Worm (Caenorhabditis elegans) whole organism, L1 larva: ENCODE measurements around the gene Y54E2A.9.

Experiments
- C16A3.4 ChIP-seq: fragments of 150-350 bp; optimal IDR thresholded peaks from 2 replicates; lab custom pipeline; 2014; ENCODE audit warnings: missing biosample characterization, missing genetic modification characterization
- F16B12.6 ChIP-seq: fragments of 150-350 bp; optimal IDR thresholded peaks from 2 replicates; lab custom pipeline; 2014; ENCODE audit warnings: missing biosample characterization, missing genetic modification characterization
- Y116A8C.19 ChIP-seq: sonication (generic microtip); optimal IDR thresholded peaks from 2 replicates; lab custom pipeline; 2016; ENCODE audit warnings: missing compliant biosample characterization, missing genetic modification characterization, borderline replicate concordance
- alr-1 ChIP-seq: fragments of 200-800 bp; sonication (Bioruptor generic); optimal IDR thresholded peaks from 2 replicates; lab custom pipeline; 2018; ENCODE audit warnings: borderline replicate concordance, mild to moderate bottlenecking, missing genetic modification characterization, missing compliant biosample characterization
- aly-2 ChIP-seq: fragments of 150-350 bp; optimal IDR thresholded peaks from 2 replicates; lab custom pipeline; 2014; ENCODE audit warnings: missing biosample characterization, missing genetic modification characterization
- blmp-1 ChIP-seq: fragments of 150-350 bp; optimal IDR thresholded peaks from 2 replicates; lab custom pipeline; 2014; ENCODE audit warnings: missing biosample characterization, missing genetic modification characterization
- ceh-63 ChIP-seq: fragments of 200-800 bp; sonication (Bioruptor generic); optimal IDR thresholded peaks from 2 replicates; lab custom pipeline; 2018; ENCODE audit warnings: mild to moderate bottlenecking, missing genetic modification characterization, missing compliant biosample characterization
- ceh-8 ChIP-seq: fragments of 200-800 bp; sonication (Bioruptor generic); optimal IDR thresholded peaks from 2 replicates; lab custom pipeline; 2018; ENCODE audit warnings: mild to moderate bottlenecking, missing genetic modification characterization, moderate library complexity, missing compliant biosample characterization
- ceh-82 ChIP-seq, 3 experiments: fragments of 150-350 bp in 1 of 3; sonication (generic microtip) in 2 of 3; optimal IDR thresholded peaks; 2 replicates each; lab custom pipeline; 2014 to 2017; ENCODE audit warnings: missing biosample characterization in 3 of 3, missing genetic modification characterization in 3 of 3
- ceh-88 ChIP-seq: fragments of 200-800 bp; sonication (Bioruptor generic); IDR thresholded peaks from 2 replicates; pipeline ENCODE4 v1.3.6; 2022; ENCODE audit warnings: missing genetic modification characterization, missing compliant biosample characterization
- ceh-90 ChIP-seq: sonication (generic microtip); optimal IDR thresholded peaks from 2 replicates; lab custom pipeline; 2016; ENCODE audit warnings: missing genetic modification characterization, missing compliant biosample characterization
- ces-1 ChIP-seq: fragments of 150-350 bp; optimal IDR thresholded peaks from 2 replicates; lab custom pipeline; 2014; ENCODE audit warnings: missing biosample characterization, missing genetic modification reagents, missing genetic modification characterization
- dsc-1 ChIP-seq: sonication (generic microtip); optimal IDR thresholded peaks from 2 replicates; lab custom pipeline; 2016; ENCODE audit warnings: mild to moderate bottlenecking, missing genetic modification characterization, missing compliant biosample characterization
- efl-1 ChIP-seq, 4 experiments: fragments of 150-350 bp; optimal IDR thresholded peaks in 3 of 4; peaks in 1 of 4; 1 replicate in 1 of 4; 2 replicates in 3 of 4; lab custom pipeline; 2014; ENCODE audit warnings: missing biosample characterization in 2 of 4, missing genetic modification characterization in 2 of 4, missing genetic modification reagents in 2 of 4
- egl-13 ChIP-seq: sonication (generic microtip); optimal IDR thresholded peaks from 2 replicates; lab custom pipeline; 2016; ENCODE audit warnings: missing genotype, missing genetic modification reagents, missing genetic modification characterization, missing compliant biosample characterization
- egl-27 ChIP-seq, 2 experiments: fragments of 150-350 bp in 1 of 2; sonication (generic microtip); optimal IDR thresholded peaks; 3 replicates each; lab custom pipeline; 2017 to 2018; ENCODE audit warnings: missing biosample characterization in 2 of 2, missing genetic modification characterization in 2 of 2, missing genetic modification reagents in 2 of 2
- elt-2 ChIP-seq: sonication (generic microtip); optimal IDR thresholded peaks from 2 replicates; lab custom pipeline; 2016; ENCODE audit warnings: missing genetic modification characterization, mild to moderate bottlenecking, inconsistent platforms, missing compliant biosample characterization, missing genetic modification reagents
- elt-3 ChIP-seq, 6 experiments: fragments of 150-350 bp in 1 of 6; sonication (generic microtip); optimal IDR thresholded peaks; 2 replicates each; lab custom pipeline; 2017 to 2018; ENCODE audit warnings: missing biosample characterization in 6 of 6, missing genetic modification characterization in 6 of 6, inconsistent platforms in 1 of 6
- ets-5 ChIP-seq: fragments of 200-800 bp; sonication (Bioruptor generic); IDR thresholded peaks from 2 replicates; pipeline ENCODE4 v1.3.6; 2022; ENCODE audit warnings: missing genetic modification characterization, missing compliant biosample characterization
- hlh-17 ChIP-seq: fragments of 200-800 bp; sonication (Bioruptor generic); optimal IDR thresholded peaks from 2 replicates; lab custom pipeline; 2018; ENCODE audit warnings: missing genetic modification characterization, mild to moderate bottlenecking, missing compliant biosample characterization, moderate library complexity, borderline replicate concordance
- isw-1 ChIP-seq: fragments of 200-800 bp; sonication (Bioruptor generic); IDR thresholded peaks from 2 replicates; pipeline ENCODE4 v1.3.6; 2022; ENCODE audit warnings: missing genetic modification characterization, missing compliant biosample characterization
- lin-14 ChIP-seq: fragments of 200-800 bp; sonication (Bioruptor generic); optimal IDR thresholded peaks from 2 replicates; lab custom pipeline; 2018; ENCODE audit warnings: mild to moderate bottlenecking, missing genetic modification characterization, moderate library complexity, missing compliant biosample characterization
- lin-15B ChIP-seq: fragments of 150-350 bp; sonication (generic microtip); optimal IDR thresholded peaks from 3 replicates; lab custom pipeline; 2014; ENCODE audit warnings: missing biosample characterization, missing genetic modification characterization
- lin-35 ChIP-seq, 2 experiments: fragments of 150-350 bp; optimal IDR thresholded peaks; 2 replicates each; lab custom pipeline; 2014; ENCODE audit warnings: missing biosample characterization in 2 of 2, missing genetic modification characterization in 2 of 2, missing genetic modification reagents in 2 of 2
- lin-39 ChIP-seq: fragments of 150-350 bp; optimal IDR thresholded peaks from 2 replicates; lab custom pipeline; 2014; ENCODE audit warnings: missing biosample characterization, missing genetic modification reagents, missing genetic modification characterization
- lir-3 ChIP-seq: sonication (generic microtip); optimal IDR thresholded peaks from 2 replicates; lab custom pipeline; 2016; ENCODE audit warnings: mild to moderate bottlenecking, missing genetic modification characterization, moderate library complexity, missing compliant biosample characterization; ENCODE audit not compliant: poor library complexity
- mab-9 ChIP-seq: fragments of 200-800 bp; sonication (Bioruptor generic); IDR thresholded peaks from 2 replicates; pipeline ENCODE4 v1.3.6; 2022; ENCODE audit warnings: missing genetic modification reagents, missing genetic modification characterization, missing compliant biosample characterization
- mdl-1 ChIP-seq, 2 experiments: fragments of 150-350 bp; optimal IDR thresholded peaks; 2 replicates each; lab custom pipeline; 2014 to 2017; ENCODE audit warnings: missing biosample characterization in 2 of 2, missing genetic modification characterization in 2 of 2, inconsistent platforms in 1 of 2
- mef-2 ChIP-seq: fragments of 150-350 bp; optimal IDR thresholded peaks from 2 replicates; lab custom pipeline; 2014; ENCODE audit warnings: missing biosample characterization, missing genetic modification characterization
- nhr-12 ChIP-seq: sonication (generic microtip); optimal IDR thresholded peaks from 2 replicates; lab custom pipeline; 2017; ENCODE audit warnings: missing biosample characterization, missing genetic modification characterization
- nhr-20 ChIP-seq: sonication (generic microtip); optimal IDR thresholded peaks from 2 replicates; lab custom pipeline; 2016; ENCODE audit warnings: mild to moderate bottlenecking, missing genetic modification characterization, missing compliant biosample characterization
- nhr-237 ChIP-seq: fragments of 150-350 bp; optimal IDR thresholded peaks from 2 replicates; lab custom pipeline; 2014; ENCODE audit warnings: missing biosample characterization, missing genetic modification characterization
- nhr-28 ChIP-seq: fragments of 150-350 bp; optimal IDR thresholded peaks from 2 replicates; lab custom pipeline; 2014; ENCODE audit warnings: missing biosample characterization, missing genetic modification characterization
- nhr-71 ChIP-seq: sonication (generic microtip); optimal IDR thresholded peaks from 2 replicates; lab custom pipeline; 2016; ENCODE audit warnings: mild to moderate bottlenecking, missing genetic modification characterization, moderate library complexity, missing compliant biosample characterization
- nhr-76 ChIP-seq: sonication (generic microtip); optimal IDR thresholded peaks from 2 replicates; lab custom pipeline; 2017; ENCODE audit warnings: missing biosample characterization, missing genetic modification characterization
- nhr-85 ChIP-seq: sonication (generic microtip); peaks from one replicate; lab custom pipeline; 2016; ENCODE audit warnings: missing genetic modification characterization, inconsistent platforms, missing compliant biosample characterization
- pqm-1 ChIP-seq: sonication (generic microtip); optimal IDR thresholded peaks from 3 replicates; lab custom pipeline; 2017; ENCODE audit warnings: missing biosample characterization, missing genetic modification characterization
- skn-1 ChIP-seq: fragments of 150-350 bp; optimal IDR thresholded peaks from 2 replicates; lab custom pipeline; 2014; ENCODE audit warnings: missing biosample characterization, missing genetic modification characterization
- snu-23 ChIP-seq: sonication (generic microtip); optimal IDR thresholded peaks from 2 replicates; lab custom pipeline; 2016; ENCODE audit warnings: missing genetic modification characterization, missing compliant biosample characterization
- sptf-1 ChIP-seq: fragments of 150-350 bp; optimal IDR thresholded peaks from 2 replicates; lab custom pipeline; 2014; ENCODE audit warnings: missing biosample characterization, missing genetic modification characterization
- tbx-2 ChIP-seq: sonication (generic microtip); optimal IDR thresholded peaks from 2 replicates; lab custom pipeline; 2016; ENCODE audit warnings: missing genetic modification characterization, missing compliant biosample characterization
- tlp-1 ChIP-seq: fragments of 150-350 bp; optimal IDR thresholded peaks from 2 replicates; lab custom pipeline; 2014; ENCODE audit warnings: missing biosample characterization, missing genetic modification characterization
- unc-30 ChIP-seq: sonication (generic microtip); optimal IDR thresholded peaks from 2 replicates; lab custom pipeline; 2017; ENCODE audit warnings: missing biosample characterization, missing genetic modification characterization
- unc-98 ChIP-seq: fragments of 200-800 bp; sonication (Bioruptor generic); IDR thresholded peaks from 2 replicates; pipeline ENCODE4 v1.3.6; 2022; ENCODE audit warnings: missing genetic modification characterization, missing compliant biosample characterization
- vab-15 ChIP-seq: sonication (generic microtip); optimal IDR thresholded peaks from 2 replicates; lab custom pipeline; 2017; ENCODE audit warnings: missing genotype, mild to moderate bottlenecking, missing genetic modification characterization, missing compliant biosample characterization
- xbp-1 ChIP-seq: sonication (generic microtip); optimal IDR thresholded peaks from 2 replicates; lab custom pipeline; 2016; ENCODE audit warnings: missing genetic modification characterization, missing compliant biosample characterization
- zag-1 ChIP-seq: fragments of 150-350 bp; optimal IDR thresholded peaks from 2 replicates; lab custom pipeline; 2014; ENCODE audit warnings: missing biosample characterization, missing genetic modification characterization
- ztf-11 ChIP-seq, 2 experiments: sonication (generic microtip); optimal IDR thresholded peaks; 2 replicates each; lab custom pipeline; 2016 to 2017; ENCODE audit warnings: missing genetic modification characterization in 2 of 2, missing biosample characterization in 1 of 2, missing compliant biosample characterization in 1 of 2

The Y54E2A.9 gene

ce11 chrII:14798047-14798522 is 12.3 kb upstream of the Y54E2A.9 start, which contains the start of gene tbc-20 (continued):
- TF ChIP-seq lin-15B (tag; lab: Kevin White, UChicago): no peak
- peak; percentile 86 for TF ChIP-seq F16B12.6 (tag; lab: Kevin White, UChicago)
- TF ChIP-seq snu-23 (GFP tag; lab: Kevin White, UChicago): peak; percentile 42
- TF ChIP-seq dsc-1 (tag; lab: Kevin White, UChicago): peak; percentile 4
- no peak for TF ChIP-seq tbx-2 (tag; lab: Kevin White, UChicago)
- peak; percentile 20 to 57 for TF ChIP-seq efl-1 (optimal IDR thresholded peaks at IDR 0.05; lab: Kevin White, UChicago)
- peak; percentile 62 to 95 for TF ChIP-seq efl-1 (GFP tag; optimal IDR thresholded peaks at IDR 0.05 in 1 of 2; lab: Kevin White, UChicago)
- TF ChIP-seq elt-2: no peak
- no peak for TF ChIP-seq ceh-88
- TF ChIP-seq nhr-20 (tag; lab: Kevin White, UChicago): peak; percentile 10
- peak; percentile 13 for TF ChIP-seq ceh-90

ce11 chrII:14794935-14795454 is 9.2 kb upstream of the Y54E2A.9 start, which contains the start of gene eif-3.B:
eif-3.B (plus strand) TSS chrII:14795404.
- TF ChIP-seq isw-1 (GFP tag; lab: Robert Waterston, UW) (peak; percentile 96), mab-9 (GFP tag; lab: Robert Waterston, UW) (peak; percentile 74; the same call in 1 of the 2 replicates), C16A3.4 (tag; lab: Kevin White, UChicago) (peak; percentile 96), snu-23 (GFP tag; lab: Kevin White, UChicago) (peak; percentile 98), egl-13 (tag; lab: Kevin White, UChicago) (peak; percentile 98), nhr-85 (peak; percentile 98), mef-2 (tag; lab: Kevin White, UChicago) (peak; percentile 15), ceh-88 (peak; percentile 90), nhr-28 (tag; lab: Kevin White, UChicago) (peak; percentile 26), mdl-1 (tag; optimal IDR thresholded peaks at IDR 0.05; lab: Kevin White, UChicago) (peak in 1 of 2 experiments; percentile 80), aly-2 (tag; lab: Kevin White, UChicago) (peak; percentile 87), ztf-11 (tag; optimal IDR thresholded peaks at IDR 0.05; lab: Kevin White, UChicago) (peak in 1 of 2 experiments; percentile 97), nhr-12 (peak; percentile 16), blmp-1 (tag; lab: Kevin White, UChicago) (peak; percentile 84), lin-14 (GFP tag; lab: Kevin White, UChicago) (peak; percentile 93), zag-1 (tag; lab: Kevin White, UChicago) (peak; percentile 89), sptf-1 (no peak), egl-27 (tag; optimal IDR thresholded peaks at IDR 0.05; lab: Kevin White, UChicago) (peak in 1 of 2 experiments; percentile 26), hlh-17 (GFP tag; lab: Kevin White, UChicago) (peak; percentile 55), nhr-20 (tag; lab: Kevin White, UChicago) (peak; percentile 97), lin-35 (GFP tag; optimal IDR thresholded peaks at IDR 0.05; lab: Kevin White, UChicago) (peak; percentile 98), lin-39 (tag; lab: Kevin White, UChicago) (peak; percentile 92), ces-1 (GFP tag; lab: Kevin White, UChicago) (no peak), alr-1 (tag; lab: Kevin White, UChicago) (no peak), xbp-1 (peak; percentile 95), skn-1 (peak; percentile 94), nhr-76 (tag; lab: Kevin White, UChicago) (no peak), nhr-71 (tag; lab: Kevin White, UChicago) (peak; percentile 98), elt-3 (tag; optimal IDR thresholded peaks at IDR 0.05; lab: Kevin White, UChicago) (peak in 4 of 6 experiments; percentile 12 to 90 (median 68)), ceh-8 (GFP tag; lab: Kevin White, UChicago) (peak; percentile 94), pqm-1 (no peak), ceh-82 (tag; optimal IDR thresholded peaks at IDR 0.05; lab: Kevin White, UChicago) (peak; percentile 84 to 89 (median 88)), tlp-1 (no peak), ceh-63 (GFP tag; lab: Kevin White, UChicago) (peak; percentile 70), unc-98 (peak; percentile 88), F16B12.6 (tag; lab: Kevin White, UChicago) (peak; percentile 92), tbx-2 (tag; lab: Kevin White, UChicago) (peak; percentile 98), lin-15B (tag; lab: Kevin White, UChicago) (peak; percentile 94), vab-15 (tag; lab: Kevin White, UChicago) (peak; percentile 90), unc-30 (tag; lab: Kevin White, UChicago) (no peak), nhr-237 (tag; lab: Kevin White, UChicago) (peak; percentile 86), Y116A8C.19 (tag; lab: Kevin White, UChicago) (peak; percentile 90), lir-3 (peak; percentile 98), ets-5 (GFP tag; lab: Robert Waterston, UW) (no peak)
